Worm (Caenorhabditis elegans) whole organism, early embryonic: ENCODE results near the gene Y71H2B.5.

Experiments used
- F13C5.2 ChIP-seq: sonication (generic microtip); optimal IDR thresholded peaks from 2 replicates; lab custom pipeline; 2017; ENCODE audit warnings: mild to moderate bottlenecking, missing genetic modification characterization, inconsistent platforms, missing compliant biosample characterization
- aly-1 ChIP-seq: sonication (generic microtip); optimal IDR thresholded peaks from 2 replicates; lab custom pipeline; 2016; ENCODE audit warnings: missing genetic modification characterization, missing compliant biosample characterization
- ama-1 ChIP-seq: fragments of 150-350 bp; optimal IDR thresholded peaks from 2 replicates; lab custom pipeline; 2014
- flt-1 ChIP-seq: fragments of 200-800 bp; sonication (Bioruptor generic); IDR thresholded peaks from 2 replicates; pipeline ENCODE4 v1.3.6; 2022; ENCODE audit warnings: missing genetic modification characterization, missing compliant biosample characterization
- hmbx-1 ChIP-seq: sonication (generic microtip); optimal IDR thresholded peaks from 2 replicates; lab custom pipeline; 2016; ENCODE audit warnings: mild to moderate bottlenecking, missing genetic modification characterization, missing compliant biosample characterization
- hmg-4 ChIP-seq: fragments of 200-800 bp; sonication (Bioruptor generic); optimal IDR thresholded peaks from 2 replicates; lab custom pipeline; 2018; ENCODE audit warnings: mild to moderate bottlenecking, missing genetic modification characterization, missing compliant biosample characterization
- pes-1 ChIP-seq: fragments of 200-800 bp; sonication (Bioruptor generic); IDR thresholded peaks from 2 replicates; pipeline ENCODE4 v1.3.6; 2022; ENCODE audit warnings: missing genetic modification reagents, missing genetic modification characterization, missing compliant biosample characterization
- scrt-1 ChIP-seq: fragments of 200-800 bp; sonication (Bioruptor generic); IDR thresholded peaks from 2 replicates; pipeline ENCODE4 v1.3.6; 2022; ENCODE audit warnings: missing genetic modification characterization, missing compliant biosample characterization
- tbx-11 ChIP-seq: fragments of 200-800 bp; sonication (Bioruptor generic); IDR thresholded peaks from 2 replicates; pipeline ENCODE4 v1.3.6; 2022; ENCODE audit warnings: missing genetic modification characterization, missing compliant biosample characterization
- tbx-37 ChIP-seq: fragments of 200-800 bp; sonication (Bioruptor generic); conservative IDR thresholded peaks from 2 replicates; pipeline ENCODE4 v1.3.6; 2022; ENCODE audit warnings: missing genetic modification reagents, missing genetic modification characterization, missing compliant biosample characterization
- tra-4 ChIP-seq: sonication (generic microtip); optimal IDR thresholded peaks from 2 replicates; lab custom pipeline; 2017; ENCODE audit warnings: missing genetic modification characterization, missing compliant biosample characterization

- TF ChIP-seq hmg-4 (GFP tag; lab: Kevin White, UChicago): no peak
- TF ChIP-seq ama-1 (lab: Kevin White, UChicago): no peak
- no peak for TF ChIP-seq pes-1 (GFP tag; lab: Robert Waterston, UW)
- no peak for TF ChIP-seq tra-4 (tag; lab: Kevin White, UChicago)
- no peak for TF ChIP-seq aly-1 (tag; lab: Kevin White, UChicago)
- TF ChIP-seq flt-1 (GFP tag; lab: Robert Waterston, UW): no peak
- no peak for TF ChIP-seq F13C5.2 (tag; lab: Kevin White, UChicago)
- TF ChIP-seq tbx-37 (GFP tag; lab: Robert Waterston, UW): no peak
- TF ChIP-seq hmbx-1 (tag; lab: Kevin White, UChicago): no peak
- no peak for TF ChIP-seq scrt-1 (GFP tag; lab: Robert Waterston, UW)
- no peak for TF ChIP-seq tbx-11 (GFP tag; lab: Robert Waterston, UW)
Measured at ce11 chrIII:2571447-2571846, 36.4 kb upstream of the Y71H2B.5 start, which contains the start of gene Y54F10AR.2.
